Fruit fly (Drosophila melanogaster) whole organism, embryonic: Measurements from ENCODE around the gene esc.

ENCODE experiments used
- Aef1 ChIP-seq: fragments of 200-800 bp; sonication (Bioruptor generic); IDR thresholded peaks from 3 replicates; pipeline ENCODE4 v1.3.6; 2022; ENCODE audit warnings: missing biosample characterization, missing genetic modification characterization
- Asciz ChIP-seq: fragments of 200-800 bp; sonication (Bioruptor generic); optimal IDR thresholded peaks from 2 replicates; lab custom pipeline; 2017; ENCODE audit warnings: missing biosample characterization, mild to moderate bottlenecking, missing genetic modification characterization, missing genetic modification reagents
- CG11247 ChIP-seq: fragments of 200-800 bp; sonication (Bioruptor generic); IDR thresholded peaks from 2 replicates; pipeline ENCODE4 v1.3.6; 2022; ENCODE audit warnings: missing biosample characterization, missing genetic modification characterization
- CG11695 ChIP-seq: fragments of 200-800 bp; sonication (Bioruptor generic); IDR thresholded peaks from 3 replicates; pipeline ENCODE4 v1.3.6; 2022; ENCODE audit warnings: missing biosample characterization, missing genetic modification characterization
- CG12769 ChIP-seq: fragments of 200-800 bp; sonication (Bioruptor generic); optimal IDR thresholded peaks from 2 replicates; lab custom pipeline; 2019; ENCODE audit warnings: missing biosample characterization, mild to moderate bottlenecking, missing genetic modification characterization, moderate library complexity
- CG13287 ChIP-seq: fragments of 200-800 bp; sonication (Bioruptor generic); IDR thresholded peaks from 2 replicates; pipeline ENCODE4 v1.3.6; 2022; ENCODE audit warnings: missing biosample characterization, missing genetic modification characterization; ENCODE audit not compliant: partially characterized antibody
- CG13775 ChIP-seq: fragments of 200-800 bp; sonication (Bioruptor generic); optimal IDR thresholded peaks from 3 replicates; lab custom pipeline; 2017; ENCODE audit warnings: missing biosample characterization, mild to moderate bottlenecking, missing genetic modification characterization
- CG13894 ChIP-seq: fragments of 200-800 bp; sonication (Bioruptor generic); optimal IDR thresholded peaks from 3 replicates; lab custom pipeline; 2018; ENCODE audit warnings: missing biosample characterization, mild to moderate bottlenecking, missing genetic modification characterization, moderate library complexity
- CG16815 ChIP-seq: fragments of 200-800 bp; sonication (Bioruptor generic); optimal IDR thresholded peaks from 3 replicates; lab custom pipeline; 2017; ENCODE audit warnings: missing biosample characterization, mild to moderate bottlenecking, missing genetic modification characterization
- CG17359 ChIP-seq: fragments of 200-800 bp; sonication (Bioruptor generic); optimal IDR thresholded peaks from 3 replicates; lab custom pipeline; 2018; ENCODE audit warnings: missing biosample characterization, mild to moderate bottlenecking, missing genetic modification characterization, moderate library complexity
- CG1832 ChIP-seq: fragments of 200-800 bp; sonication (Bioruptor generic); optimal IDR thresholded peaks from 2 replicates; lab custom pipeline; 2017; ENCODE audit warnings: missing biosample characterization, mild to moderate bottlenecking, missing genetic modification characterization, inconsistent platforms
- CG2889 ChIP-seq: fragments of 200-800 bp; sonication (Bioruptor generic); IDR thresholded peaks from 3 replicates; pipeline ENCODE4 v1.3.6; 2022; ENCODE audit warnings: missing biosample characterization, missing genetic modification characterization
- CG30431 ChIP-seq: fragments of 200-800 bp; sonication (Bioruptor generic); optimal IDR thresholded peaks from 2 replicates; lab custom pipeline; 2017; ENCODE audit warnings: missing biosample characterization, missing genetic modification characterization
- CG34376 ChIP-seq: fragments of 200-800 bp; sonication (Bioruptor generic); optimal IDR thresholded peaks from 2 replicates; lab custom pipeline; 2018; ENCODE audit warnings: missing biosample characterization, mild to moderate bottlenecking, missing genetic modification characterization
- CG3838 ChIP-seq: fragments of 200-800 bp; sonication (Bioruptor generic); optimal IDR thresholded peaks from 3 replicates; lab custom pipeline; 2016; ENCODE audit warnings: missing biosample characterization, missing genetic modification characterization
- CG4282 ChIP-seq: fragments of 200-800 bp; sonication (Bioruptor generic); optimal IDR thresholded peaks from 2 replicates; lab custom pipeline; 2016; ENCODE audit warnings: missing biosample characterization, missing genetic modification characterization
- CG4730 ChIP-seq: fragments of 200-800 bp; sonication (Bioruptor generic); IDR thresholded peaks from 2 replicates; pipeline ENCODE4 v1.3.6; 2022; ENCODE audit warnings: missing biosample characterization, missing genetic modification characterization
- CG6765 ChIP-seq: fragments of 200-800 bp; sonication (Bioruptor generic); optimal IDR thresholded peaks from 3 replicates; lab custom pipeline; 2017; ENCODE audit warnings: missing biosample characterization, mild to moderate bottlenecking, missing genetic modification characterization
- CG8359 ChIP-seq: fragments of 200-800 bp; sonication (Bioruptor generic); optimal IDR thresholded peaks from 2 replicates; lab custom pipeline; 2017; ENCODE audit warnings: missing biosample characterization, mild to moderate bottlenecking, missing genetic modification characterization, borderline replicate concordance
- Dbx ChIP-seq: fragments of 200-800 bp; sonication (Bioruptor generic); IDR thresholded peaks from 3 replicates; pipeline ENCODE4 v1.3.6; 2022; ENCODE audit warnings: missing biosample characterization, missing genetic modification characterization
- Dek ChIP-seq: fragments of 200-800 bp; sonication (Bioruptor generic); optimal IDR thresholded peaks from 3 replicates; lab custom pipeline; 2019; ENCODE audit warnings: missing biosample characterization, mild to moderate bottlenecking, missing genetic modification characterization, moderate library complexity
- Doc3 ChIP-seq: fragments of 200-800 bp; sonication (Bioruptor generic); IDR thresholded peaks from 3 replicates; pipeline ENCODE4 v1.3.6; 2022; ENCODE audit warnings: missing biosample characterization, missing genetic modification characterization; ENCODE audit not compliant: partially characterized antibody
- Dref ChIP-seq: fragments of 200-800 bp; sonication (Bioruptor generic); IDR thresholded peaks from 2 replicates; pipeline ENCODE4 v1.3.6; 2022; ENCODE audit warnings: missing biosample characterization, missing genetic modification characterization
- Hmr ChIP-seq: fragments of 200-800 bp; sonication (Bioruptor generic); optimal IDR thresholded peaks from 3 replicates; lab custom pipeline; 2017; ENCODE audit warnings: mild to moderate bottlenecking, missing biosample characterization, missing genetic modification reagents, missing genetic modification characterization
- Hr39 ChIP-seq: fragments of >200 bp; optimal IDR thresholded peaks from 2 replicates; lab custom pipeline; 2017
- Hr78 ChIP-seq, 2 experiments: fragments of 200-800 bp in 1 of 2; fragments of >200 bp in 1 of 2; sonication (Bioruptor generic) in 1 of 2; optimal IDR thresholded peaks; 2 replicates each; lab custom pipeline; 2017 to 2019; ENCODE audit warnings: missing biosample characterization in 2 of 2, missing genetic modification characterization in 2 of 2, mild to moderate bottlenecking in 1 of 2, moderate library complexity in 1 of 2
- Rfx ChIP-seq: fragments of 200-800 bp; sonication (Bioruptor generic); IDR thresholded peaks from 2 replicates; pipeline ENCODE4 v1.3.6; 2022; ENCODE audit warnings: missing biosample characterization, missing genetic modification characterization
- Sox102F ChIP-seq: fragments of 200-800 bp; sonication (Bioruptor generic); optimal IDR thresholded peaks from 2 replicates; lab custom pipeline; 2018; ENCODE audit warnings: missing biosample characterization, mild to moderate bottlenecking, missing genetic modification characterization, moderate library complexity
- Stat92E ChIP-seq, 3 experiments: fragments of >200 bp in 2 of 3; fragments of 200-800 bp in 1 of 3; sonication (Bioruptor generic) in 1 of 3; optimal IDR thresholded peaks; 2 replicates each; lab custom pipeline; 2017 to 2019; ENCODE audit warnings: missing biosample characterization in 3 of 3, missing genetic modification characterization in 3 of 3, mild to moderate bottlenecking in 1 of 3, moderate library complexity in 1 of 3
- abd-A ChIP-seq: fragments of 200-800 bp; sonication (Bioruptor generic); optimal IDR thresholded peaks from 3 replicates; lab custom pipeline; 2019; ENCODE audit warnings: missing biosample characterization, mild to moderate bottlenecking, missing genetic modification characterization, moderate library complexity
- ash1 ChIP-seq: fragments of 200-800 bp; sonication (Bioruptor generic); optimal IDR thresholded peaks from 2 replicates; lab custom pipeline; 2018; ENCODE audit warnings: missing biosample characterization, mild to moderate bottlenecking, missing genetic modification characterization
- bbx ChIP-seq: fragments of 200-800 bp; sonication (Bioruptor generic); IDR thresholded peaks from 2 replicates; pipeline ENCODE4 v1.3.6; 2022; ENCODE audit warnings: missing biosample characterization, missing genetic modification characterization; ENCODE audit not compliant: partially characterized antibody
- chm ChIP-seq: fragments of 200-800 bp; sonication (Bioruptor generic); IDR thresholded peaks from 2 replicates; pipeline ENCODE4 v1.3.6; 2022; ENCODE audit warnings: missing biosample characterization, missing genetic modification characterization
- dan ChIP-seq: fragments of 200-800 bp; sonication (Bioruptor generic); IDR thresholded peaks from 2 replicates; pipeline ENCODE4 v1.3.6; 2022; ENCODE audit warnings: missing biosample characterization, missing genetic modification characterization
- danr ChIP-seq: fragments of 200-800 bp; sonication (Bioruptor generic); IDR thresholded peaks from 2 replicates; pipeline ENCODE4 v1.3.6; 2022; ENCODE audit warnings: missing biosample characterization, missing genetic modification characterization
- fd102C ChIP-seq: fragments of 200-800 bp; sonication (Bioruptor generic); optimal IDR thresholded peaks from 2 replicates; lab custom pipeline; 2018; ENCODE audit warnings: missing biosample characterization, mild to moderate bottlenecking, missing genetic modification characterization, moderate library complexity
- fu2 ChIP-seq: fragments of 200-800 bp; sonication (Bioruptor generic); optimal IDR thresholded peaks from 2 replicates; lab custom pipeline; 2016; ENCODE audit warnings: missing biosample characterization, missing genetic modification characterization
- gem ChIP-seq: fragments of 200-800 bp; sonication (Bioruptor generic); optimal IDR thresholded peaks from 2 replicates; lab custom pipeline; 2019; ENCODE audit warnings: missing biosample characterization, mild to moderate bottlenecking, missing genetic modification characterization, moderate library complexity
- grn ChIP-seq: fragments of 200-800 bp; sonication (Bioruptor generic); optimal IDR thresholded peaks from 3 replicates; lab custom pipeline; 2017; ENCODE audit warnings: missing biosample characterization, missing genetic modification characterization
- gsb ChIP-seq: fragments of 200-800 bp; sonication (Bioruptor generic); IDR thresholded peaks from 2 replicates; pipeline ENCODE4 v1.3.6; 2022; ENCODE audit warnings: missing biosample characterization, missing genetic modification characterization
- h ChIP-seq: fragments of >200 bp; optimal IDR thresholded peaks from 2 replicates; lab custom pipeline; 2017
- her ChIP-seq: fragments of 200-800 bp; sonication (Bioruptor generic); optimal IDR thresholded peaks from 2 replicates; lab custom pipeline; 2016; ENCODE audit warnings: missing biosample characterization, missing genetic modification characterization
- jumu ChIP-seq: fragments of 200-800 bp; sonication (Bioruptor generic); optimal IDR thresholded peaks from 3 replicates; lab custom pipeline; 2016; ENCODE audit warnings: missing biosample characterization, missing genetic modification characterization
- nerfin-2 ChIP-seq: fragments of 200-800 bp; sonication (Bioruptor generic); IDR thresholded peaks from 2 replicates; pipeline ENCODE4 v1.3.6; 2022; ENCODE audit warnings: missing biosample characterization, missing genetic modification characterization; ENCODE audit not compliant: partially characterized antibody
- otp ChIP-seq: fragments of 200-800 bp; sonication (Bioruptor generic); IDR thresholded peaks from 3 replicates; pipeline ENCODE4, ENCODE4 v1.3.6; 2022; ENCODE audit warnings: missing biosample characterization, missing genetic modification characterization
- sisA ChIP-seq: fragments of 200-800 bp; sonication (Bioruptor generic); IDR thresholded peaks from 2 replicates; pipeline ENCODE4 v1.3.6; 2022; ENCODE audit warnings: missing biosample characterization, missing genetic modification characterization
- slp2 ChIP-seq: fragments of 200-800 bp; sonication (Bioruptor generic); optimal IDR thresholded peaks from 2 replicates; lab custom pipeline; 2016; ENCODE audit warnings: missing biosample characterization, missing genetic modification characterization
- sr ChIP-seq: fragments of 200-800 bp; sonication (Bioruptor generic); IDR thresholded peaks from 3 replicates; pipeline ENCODE4 v1.3.6; 2022; ENCODE audit warnings: missing biosample characterization, missing genetic modification characterization
- tgo ChIP-seq: fragments of 200-800 bp; sonication (Bioruptor generic); IDR thresholded peaks from 3 replicates; pipeline ENCODE4 v1.3.6; 2022; ENCODE audit warnings: missing biosample characterization, missing genetic modification characterization
- trh ChIP-seq: fragments of 200-800 bp; sonication (Bioruptor generic); optimal IDR thresholded peaks from 2 replicates; lab custom pipeline; 2016; ENCODE audit warnings: missing biosample characterization, missing genetic modification characterization
- zen2 ChIP-seq: fragments of 200-800 bp; sonication (Bioruptor generic); IDR thresholded peaks from 3 replicates; pipeline ENCODE4 v1.3.6; 2022; ENCODE audit warnings: missing biosample characterization, missing genetic modification characterization; ENCODE audit not compliant: partially characterized antibody

Gene esc

DNA sequence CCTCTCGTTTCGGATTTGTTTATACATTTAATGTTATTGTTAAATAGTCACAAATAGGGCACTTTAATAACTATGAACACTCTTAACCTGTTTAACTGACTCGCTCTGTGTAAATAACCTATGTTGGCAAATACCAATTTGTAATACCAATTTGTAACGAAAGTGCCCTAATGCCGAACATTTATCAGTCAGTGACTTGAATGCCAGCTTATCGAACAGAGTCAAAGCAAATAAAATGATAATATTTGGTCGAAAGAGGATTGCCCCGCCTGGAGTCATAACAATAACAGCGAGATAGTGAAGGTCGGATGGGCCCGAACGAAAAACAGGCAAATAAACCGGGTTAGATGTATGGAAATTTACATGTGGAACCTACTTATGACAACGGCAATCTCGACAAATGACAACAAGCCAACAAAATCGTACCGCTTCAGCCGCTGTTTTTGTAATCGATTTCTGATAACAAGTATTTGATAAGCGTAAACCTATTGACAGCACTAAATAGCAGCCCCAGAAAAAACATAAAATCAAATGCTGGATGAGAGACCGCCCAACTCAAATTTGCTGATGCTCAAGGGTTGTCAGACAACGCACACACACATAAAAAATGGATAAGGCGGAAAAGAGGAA lies 16.1 kb upstream of the esc start (continued):
- TF ChIP-seq Rfx (GFP tag; lab: Robert Waterston, UW) (peak; percentile 22; the same call in 1 of the 2 replicates), danr (GFP tag; lab: Robert Waterston, UW) (no peak), grn (GFP tag; lab: Kevin White, UChicago) (peak; percentile 40), zen2 (GFP tag; lab: Robert Waterston, UW) (no peak), CG13287 (GFP tag; lab: Robert Waterston, UW) (no peak), fu2 (GFP tag; lab: Kevin White, UChicago) (no peak), jumu (GFP tag; lab: Kevin White, UChicago) (no peak), sr (GFP tag; lab: Robert Waterston, UW) (no peak), CG34376 (peak; percentile 41), CG13775 (GFP tag; lab: Kevin White, UChicago) (no peak), CG16815 (GFP tag; lab: Kevin White, UChicago) (no peak), CG6765 (GFP tag; lab: Kevin White, UChicago) (peak; percentile 5), Stat92E (GFP tag; optimal IDR thresholded peaks at IDR 0.05; lab: Kevin White, UChicago) (no peak), Hr39 (lab: Kevin White, UChicago) (no peak), gem (no peak), ash1 (GFP tag; lab: Kevin White, UChicago) (no peak), CG17359 (tag; lab: Kevin White, UChicago) (no peak), Aef1 (no peak), CG4730 (GFP tag; lab: Robert Waterston, UW) (no peak), CG1832 (GFP tag; lab: Kevin White, UChicago) (no peak), her (no peak), Hmr (GFP tag; lab: Kevin White, UChicago) (peak; percentile 41), CG11247 (no peak), tgo (GFP tag; lab: Robert Waterston, UW) (no peak), chm (GFP tag; lab: Robert Waterston, UW) (no peak), nerfin-2 (no peak), Sox102F (no peak), Dref (no peak), CG8359 (GFP tag; lab: Kevin White, UChicago) (no peak), Asciz (GFP tag; lab: Kevin White, UChicago) (peak; percentile 31), CG12769 (peak; percentile 43), CG11695 (GFP tag; lab: Robert Waterston, UW) (no peak), CG2889 (GFP tag; lab: Robert Waterston, UW) (no peak), dan (GFP tag; lab: Robert Waterston, UW) (no peak), Doc3 (GFP tag; lab: Robert Waterston, UW) (no peak), otp (GFP tag; lab: Robert Waterston, UW) (no peak), CG4282 (GFP tag; lab: Kevin White, UChicago) (no peak), abd-A (peak; percentile 13), bbx (no peak), h (lab: Kevin White, UChicago) (no peak), sisA (GFP tag; lab: Robert Waterston, UW) (no peak), gsb (GFP tag; lab: Robert Waterston, UW) (no peak), slp2 (no peak), fd102C (GFP tag; lab: Kevin White, UChicago) (no peak), CG3838 (GFP tag; lab: Kevin White, UChicago) (no peak), CG30431 (GFP tag; lab: Kevin White, UChicago) (no peak), Dek (tag; lab: Kevin White, UChicago) (no peak), trh (GFP tag; lab: Kevin White, UChicago) (no peak), Hr78 (GFP tag; optimal IDR thresholded peaks at IDR 0.05; lab: Kevin White, UChicago) (no peak), Dbx (GFP tag; lab: Robert Waterston, UW) (no peak), CG13894 (tag; lab: Kevin White, UChicago) (peak; percentile 25)
